Worm (Caenorhabditis elegans): ENCODE results near the gene sru-3.

The sru-3 gene

ce11 chrIV:9518608-9519007, 22.2 kb downstream of the sru-3 start, which contains the start of gene nlp-35:
nlp-35 (minus strand) TSS chrIV:9518926.
- no peak for TF ChIP-seq cog-1 (tag; optimal IDR thresholded peaks at IDR 0.05)
- no peak for TF ChIP-seq ref-1 (GFP tag; conservative IDR thresholded peaks at IDR 0.05)
- no peak for TF ChIP-seq tab-1 (GFP tag; IDR thresholded peaks at IDR 0.05)
- TF ChIP-seq T22C8.4 (GFP tag; IDR thresholded peaks at IDR 0.05): no peak
- TF ChIP-seq klf-2 (GFP tag; conservative IDR thresholded peaks at IDR 0.05): no peak
- TF ChIP-seq flt-1 (GFP tag; IDR thresholded peaks at IDR 0.05): no peak
- no peak for TF ChIP-seq med-1 (GFP tag; optimal IDR thresholded peaks at IDR 0.05; ENCODE audit: insufficient read depth)
- TF ChIP-seq ztf-23 (GFP tag; IDR thresholded peaks at IDR 0.05): no peak
- TF ChIP-seq ztf-29 (GFP tag; IDR thresholded peaks at IDR 0.05): no peak

DNA sequence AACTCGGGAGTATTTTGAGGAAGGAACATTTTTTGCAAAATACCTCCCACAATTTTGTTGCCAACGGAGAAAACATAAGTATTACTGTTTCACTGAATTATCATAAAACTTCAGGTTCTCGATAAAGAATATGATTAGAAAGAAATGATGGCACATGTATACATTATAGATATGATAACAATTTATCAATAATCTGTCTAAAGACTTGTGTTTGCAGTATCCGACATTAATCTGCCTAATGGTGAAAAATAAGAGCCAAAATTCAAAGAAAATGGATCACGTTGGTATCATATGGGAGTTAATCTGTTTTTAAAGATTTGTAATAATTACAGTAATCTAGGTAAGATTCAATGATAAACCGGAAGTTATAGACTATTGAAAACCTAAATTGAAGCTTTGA, 24.2 kb downstream of the sru-3 start:
- TF ChIP-seq tab-1 (GFP tag; IDR thresholded peaks at IDR 0.05) (no peak), ref-1 (GFP tag; conservative IDR thresholded peaks at IDR 0.05) (no peak), cog-1 (tag; optimal IDR thresholded peaks at IDR 0.05) (no peak), T22C8.4 (GFP tag; IDR thresholded peaks at IDR 0.05) (no peak), ztf-29 (GFP tag; IDR thresholded peaks at IDR 0.05) (no peak), klf-2 (GFP tag; conservative IDR thresholded peaks at IDR 0.05) (no peak), med-1 (GFP tag; optimal IDR thresholded peaks at IDR 0.05; ENCODE audit: insufficient read depth) (no peak), flt-1 (GFP tag; IDR thresholded peaks at IDR 0.05) (no peak), ztf-23 (GFP tag; IDR thresholded peaks at IDR 0.05) (no peak)

DNA sequence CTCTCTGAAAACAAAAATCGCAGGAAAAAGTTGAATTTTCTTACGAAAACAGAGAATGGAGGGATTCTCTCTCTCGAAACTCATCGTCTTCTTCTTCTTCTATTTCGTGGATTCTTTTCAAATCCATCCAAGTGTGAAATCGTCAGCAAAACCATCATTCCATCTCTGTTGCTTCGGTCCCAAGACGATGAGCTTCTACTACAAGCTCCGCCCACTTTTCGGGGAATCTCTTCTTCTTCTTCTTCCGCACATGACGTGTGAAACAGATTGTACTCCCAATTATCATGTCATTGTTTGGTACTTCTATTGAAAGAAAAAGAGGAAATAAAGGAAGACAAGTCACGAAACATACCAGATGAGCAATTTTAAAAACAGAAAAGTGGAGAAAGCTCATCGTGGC, 26.7 kb downstream of the sru-3 start:
- TF ChIP-seq klf-2 (GFP tag; conservative IDR thresholded peaks at IDR 0.05) (no peak), cog-1 (tag; optimal IDR thresholded peaks at IDR 0.05) (no peak), ztf-23 (GFP tag; IDR thresholded peaks at IDR 0.05) (no peak)

- TF ChIP-seq ztf-29 (GFP tag; IDR thresholded peaks at IDR 0.05): no peak
- no peak for TF ChIP-seq med-1 (GFP tag; optimal IDR thresholded peaks at IDR 0.05; ENCODE audit: insufficient read depth)
- TF ChIP-seq T22C8.4 (GFP tag; IDR thresholded peaks at IDR 0.05): no peak
- TF ChIP-seq tab-1 (GFP tag; IDR thresholded peaks at IDR 0.05): no peak
- TF ChIP-seq ztf-23 (GFP tag; IDR thresholded peaks at IDR 0.05): no peak
- no peak for TF ChIP-seq flt-1 (GFP tag; IDR thresholded peaks at IDR 0.05)
- TF ChIP-seq ref-1 (GFP tag; conservative IDR thresholded peaks at IDR 0.05): no peak
- no peak for TF ChIP-seq cog-1 (tag; optimal IDR thresholded peaks at IDR 0.05)
- no peak for TF ChIP-seq klf-2 (GFP tag; conservative IDR thresholded peaks at IDR 0.05)
Observed at ce11 chrIV:9524849-9525460, 28.5 kb downstream of the sru-3 start, which contains the start of gene ndua-5. ndua-5 (minus strand) TSS chrIV:9524899.

DNA sequence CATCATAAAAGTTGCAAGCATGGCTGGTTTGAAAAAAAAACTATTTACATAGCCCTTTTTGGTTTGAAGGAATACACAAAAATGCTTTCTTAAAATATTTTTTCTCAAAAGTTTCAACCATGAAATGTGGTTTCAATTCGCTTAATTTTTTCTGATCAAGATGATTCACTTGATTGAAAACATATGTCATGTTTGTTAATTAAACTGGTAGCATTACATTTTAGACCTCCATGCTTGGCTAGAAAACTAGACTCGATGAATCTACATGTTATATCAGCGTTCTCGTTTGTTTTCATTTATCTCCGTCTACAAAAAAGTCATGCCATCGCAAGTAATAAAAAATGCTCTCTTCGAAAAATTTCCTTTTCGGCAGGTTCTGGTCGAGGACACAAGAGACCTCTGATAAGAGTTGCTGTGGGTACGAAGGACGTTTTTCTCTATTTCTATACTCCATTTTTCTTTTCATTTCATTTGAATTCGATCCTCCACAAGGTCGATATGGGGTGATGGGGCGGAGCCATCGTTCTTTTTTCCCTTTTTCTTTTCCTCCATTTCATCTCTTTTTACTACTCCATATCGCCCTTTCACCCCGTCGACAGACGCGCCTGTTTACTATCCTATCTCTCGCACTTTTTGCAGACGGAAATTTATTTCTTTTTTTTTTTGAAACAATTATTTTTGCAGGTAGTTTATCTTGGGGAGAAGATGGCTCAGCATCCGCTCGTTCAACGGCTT, 29.4 kb downstream of the sru-3 start, which contains the start of gene elo-1:
Gene elo-1, plus strand, starts transcription at position 685 of the 735 bp plus-strand sequence.
- no peak for TF ChIP-seq ztf-23 (GFP tag; IDR thresholded peaks at IDR 0.05)
- TF ChIP-seq klf-2 (GFP tag; conservative IDR thresholded peaks at IDR 0.05): no peak
- TF ChIP-seq ztf-29 (GFP tag; IDR thresholded peaks at IDR 0.05): no peak
- no peak for TF ChIP-seq T22C8.4 (GFP tag; IDR thresholded peaks at IDR 0.05)

DNA sequence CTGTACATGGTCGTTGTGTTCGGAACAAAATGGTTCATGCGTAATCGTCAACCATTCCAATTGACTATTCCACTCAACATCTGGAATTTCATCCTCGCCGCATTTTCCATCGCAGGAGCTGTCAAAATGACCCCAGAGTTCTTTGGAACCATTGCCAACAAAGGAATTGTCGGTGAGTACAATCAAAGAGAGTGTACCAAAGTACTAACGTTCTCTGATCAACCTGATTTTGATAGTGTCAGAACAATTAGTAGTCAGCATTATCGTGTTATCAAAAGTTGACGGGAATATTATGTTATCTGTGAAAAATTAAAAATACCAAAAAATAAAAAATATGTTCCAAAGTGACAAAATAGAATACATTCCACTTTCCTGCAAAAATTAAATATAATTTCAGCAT, 30.6 kb downstream of the sru-3 start:
- TF ChIP-seq flt-1 (GFP tag; IDR thresholded peaks at IDR 0.05) (no peak), ref-1 (GFP tag; conservative IDR thresholded peaks at IDR 0.05) (no peak), klf-2 (GFP tag; conservative IDR thresholded peaks at IDR 0.05) (no peak), ztf-23 (GFP tag; IDR thresholded peaks at IDR 0.05) (no peak), ztf-29 (GFP tag; IDR thresholded peaks at IDR 0.05) (no peak), T22C8.4 (GFP tag; IDR thresholded peaks at IDR 0.05) (no peak), cog-1 (tag; optimal IDR thresholded peaks at IDR 0.05) (no peak)

DNA sequence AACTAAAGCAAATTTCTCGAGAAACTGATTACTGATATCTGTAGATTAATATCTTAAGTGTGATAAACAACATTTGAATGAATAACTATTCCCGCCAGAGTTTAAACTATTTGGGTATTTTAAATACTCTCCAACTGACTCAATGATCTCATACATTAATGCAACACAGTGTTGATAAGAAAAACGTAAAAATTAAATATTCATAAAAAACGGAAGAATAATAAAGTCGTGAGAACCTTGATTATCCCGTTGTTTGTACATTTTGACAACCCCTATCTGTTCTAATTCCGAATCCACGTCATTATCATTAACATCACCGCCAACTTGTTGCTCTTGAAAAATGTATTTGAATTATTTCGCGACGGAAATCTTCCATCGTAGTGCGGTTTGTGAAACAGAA, 33.2 kb downstream of the sru-3 start, which contains the start of gene elo-7:
Gene elo-7, plus strand, starts transcription at position 301 of the 400 bp plus-strand sequence.
- TF ChIP-seq ztf-29 (GFP tag; IDR thresholded peaks at IDR 0.05) (no peak), klf-2 (GFP tag; conservative IDR thresholded peaks at IDR 0.05) (no peak), cog-1 (tag; optimal IDR thresholded peaks at IDR 0.05) (no peak), ref-1 (GFP tag; conservative IDR thresholded peaks at IDR 0.05) (no peak), med-1 (GFP tag; optimal IDR thresholded peaks at IDR 0.05; ENCODE audit: insufficient read depth) (no peak), ztf-23 (GFP tag; IDR thresholded peaks at IDR 0.05) (no peak), flt-1 (GFP tag; IDR thresholded peaks at IDR 0.05) (no peak), tab-1 (GFP tag; IDR thresholded peaks at IDR 0.05) (no peak), T22C8.4 (GFP tag; IDR thresholded peaks at IDR 0.05) (no peak)

DNA sequence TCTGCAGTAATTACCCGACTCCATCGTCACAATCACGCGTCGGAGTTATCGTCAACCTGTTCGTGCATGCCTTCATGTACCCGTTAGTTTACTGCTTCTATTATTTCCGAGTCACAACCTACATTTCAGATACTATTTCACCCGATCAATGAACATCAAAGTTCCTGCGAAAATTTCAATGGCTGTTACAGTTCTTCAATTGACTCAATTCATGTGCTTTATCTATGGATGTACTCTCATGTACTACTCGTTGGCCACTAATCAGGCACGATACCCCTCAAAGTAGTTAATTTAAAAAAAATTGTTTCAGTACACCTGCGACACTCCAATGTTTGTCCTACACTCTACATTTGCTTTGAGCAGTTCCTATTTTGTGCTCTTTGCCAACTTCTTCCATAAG, 34.4 kb downstream of the sru-3 start:
- TF ChIP-seq ref-1 (GFP tag; conservative IDR thresholded peaks at IDR 0.05) (no peak), klf-2 (GFP tag; conservative IDR thresholded peaks at IDR 0.05) (no peak), flt-1 (GFP tag; IDR thresholded peaks at IDR 0.05) (no peak), tab-1 (GFP tag; IDR thresholded peaks at IDR 0.05) (no peak), med-1 (GFP tag; optimal IDR thresholded peaks at IDR 0.05; ENCODE audit: insufficient read depth) (no peak), ztf-23 (GFP tag; IDR thresholded peaks at IDR 0.05) (no peak), cog-1 (tag; optimal IDR thresholded peaks at IDR 0.05) (no peak)

ce11 chrIV:9533071-9533470, 36.7 kb downstream of the sru-3 start, which contains the start of gene F56H11.2:
F56H11.2 (minus strand) TSS chrIV:9533171.
- TF ChIP-seq klf-2 (GFP tag; conservative IDR thresholded peaks at IDR 0.05): no peak
- TF ChIP-seq tab-1 (GFP tag; IDR thresholded peaks at IDR 0.05): no peak

DNA sequence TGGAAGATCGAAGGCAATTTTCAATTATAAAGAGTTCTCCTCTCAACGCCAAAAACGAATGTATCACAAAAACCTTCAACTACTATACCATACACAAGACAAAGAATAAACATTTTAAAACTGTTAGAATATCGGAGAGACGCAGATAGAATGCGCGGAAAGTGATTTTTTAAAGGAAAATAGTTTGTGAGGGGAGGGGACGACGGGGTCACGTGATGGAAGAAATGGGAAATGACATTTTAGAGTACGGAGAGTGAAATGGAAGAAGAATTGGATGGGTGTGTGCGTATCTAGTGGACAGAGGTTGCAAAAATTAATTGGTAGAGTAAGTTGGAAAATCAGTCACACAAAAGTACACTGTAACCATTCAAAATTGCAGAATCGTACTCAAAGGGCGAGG, 37.9 kb downstream of the sru-3 start:
- TF ChIP-seq tab-1 (GFP tag; IDR thresholded peaks at IDR 0.05): no peak
- no peak for TF ChIP-seq ref-1 (GFP tag; conservative IDR thresholded peaks at IDR 0.05)
- no peak for TF ChIP-seq med-1 (GFP tag; optimal IDR thresholded peaks at IDR 0.05; ENCODE audit: insufficient read depth)
- no peak for TF ChIP-seq flt-1 (GFP tag; IDR thresholded peaks at IDR 0.05)
- no peak for TF ChIP-seq cog-1 (tag; optimal IDR thresholded peaks at IDR 0.05)
- TF ChIP-seq ztf-23 (GFP tag; IDR thresholded peaks at IDR 0.05): no peak
- no peak for TF ChIP-seq klf-2 (GFP tag; conservative IDR thresholded peaks at IDR 0.05)
- no peak for TF ChIP-seq T22C8.4 (GFP tag; IDR thresholded peaks at IDR 0.05)
- no peak for TF ChIP-seq ztf-29 (GFP tag; IDR thresholded peaks at IDR 0.05)

All from whole organism, midembryonic.